Worm (Caenorhabditis elegans) whole organism, L1 larva: ENCODE measurements around the gene F22H10.1.
A peak's percentile ranks its signal among the peaks of the same experiment; 100 is the strongest.

Experiments used
- F16B12.6 ChIP-seq: fragments of 150-350 bp; optimal IDR thresholded peaks from 2 replicates; lab custom pipeline; 2014; ENCODE audit warnings: missing biosample characterization, missing genetic modification characterization
- aha-1 ChIP-seq: fragments of 150-350 bp; optimal IDR thresholded peaks from 2 replicates; lab custom pipeline; 2014; ENCODE audit warnings: missing biosample characterization, missing genetic modification characterization
- aly-2 ChIP-seq: fragments of 150-350 bp; optimal IDR thresholded peaks from 2 replicates; lab custom pipeline; 2014; ENCODE audit warnings: missing biosample characterization, missing genetic modification characterization
- blmp-1 ChIP-seq: fragments of 150-350 bp; optimal IDR thresholded peaks from 2 replicates; lab custom pipeline; 2014; ENCODE audit warnings: missing biosample characterization, missing genetic modification characterization
- ceh-82 ChIP-seq, 3 experiments: fragments of 150-350 bp in 1 of 3; sonication (generic microtip) in 2 of 3; optimal IDR thresholded peaks; 2 replicates each; lab custom pipeline; 2014 to 2017; ENCODE audit warnings: missing biosample characterization in 3 of 3, missing genetic modification characterization in 3 of 3
- ceh-90 ChIP-seq: sonication (generic microtip); optimal IDR thresholded peaks from 2 replicates; lab custom pipeline; 2016; ENCODE audit warnings: missing genetic modification characterization, missing compliant biosample characterization
- ces-1 ChIP-seq: fragments of 150-350 bp; optimal IDR thresholded peaks from 2 replicates; lab custom pipeline; 2014; ENCODE audit warnings: missing biosample characterization, missing genetic modification reagents, missing genetic modification characterization
- dpl-1 ChIP-seq, 3 experiments: fragments of 150-350 bp in 2 of 3; sonication (generic microtip) in 1 of 3; optimal IDR thresholded peaks; 2 replicates each; lab custom pipeline; 2014 to 2017; ENCODE audit warnings: missing biosample characterization in 3 of 3, missing genetic modification characterization in 3 of 3, missing genetic modification reagents in 3 of 3
- efl-1 ChIP-seq, 4 experiments: fragments of 150-350 bp; optimal IDR thresholded peaks in 3 of 4; peaks in 1 of 4; 1 replicate in 1 of 4; 2 replicates in 3 of 4; lab custom pipeline; 2014; ENCODE audit warnings: missing biosample characterization in 2 of 4, missing genetic modification characterization in 2 of 4, missing genetic modification reagents in 2 of 4
- efl-3 ChIP-seq: fragments of 200-800 bp; sonication (Bioruptor generic); optimal IDR thresholded peaks from 2 replicates; lab custom pipeline; 2018; ENCODE audit warnings: mild to moderate bottlenecking, missing genetic modification characterization, missing compliant biosample characterization
- egl-27 ChIP-seq, 2 experiments: fragments of 150-350 bp in 1 of 2; sonication (generic microtip); optimal IDR thresholded peaks; 3 replicates each; lab custom pipeline; 2017 to 2018; ENCODE audit warnings: missing biosample characterization in 2 of 2, missing genetic modification characterization in 2 of 2, missing genetic modification reagents in 2 of 2
- fkh-10 ChIP-seq: sonication (generic microtip); optimal IDR thresholded peaks from 2 replicates; lab custom pipeline; 2017; ENCODE audit warnings: missing biosample characterization, missing genetic modification reagents, missing genetic modification characterization
- fkh-4 ChIP-seq: sonication (generic microtip); optimal IDR thresholded peaks from 2 replicates; lab custom pipeline; 2016; ENCODE audit warnings: missing compliant biosample characterization, missing genetic modification characterization, borderline replicate concordance
- hlh-4 ChIP-seq: sonication (generic microtip); optimal IDR thresholded peaks from 2 replicates; lab custom pipeline; 2016; ENCODE audit warnings: mild to moderate bottlenecking, missing genetic modification characterization, missing compliant biosample characterization
- hpl-2 ChIP-seq: fragments of 150-350 bp; optimal IDR thresholded peaks from 2 replicates; lab custom pipeline; 2014; ENCODE audit warnings: missing biosample characterization, missing genetic modification reagents, missing genetic modification characterization
- isw-1 ChIP-seq: fragments of 200-800 bp; sonication (Bioruptor generic); IDR thresholded peaks from 2 replicates; pipeline ENCODE4 v1.3.6; 2022; ENCODE audit warnings: missing genetic modification characterization, missing compliant biosample characterization
- lin-13 ChIP-seq: fragments of 150-350 bp; optimal IDR thresholded peaks from 2 replicates; lab custom pipeline; 2014; ENCODE audit warnings: missing biosample characterization, missing genetic modification reagents, missing genetic modification characterization
- mab-9 ChIP-seq: fragments of 200-800 bp; sonication (Bioruptor generic); IDR thresholded peaks from 2 replicates; pipeline ENCODE4 v1.3.6; 2022; ENCODE audit warnings: missing genetic modification reagents, missing genetic modification characterization, missing compliant biosample characterization
- mdl-1 ChIP-seq, 2 experiments: fragments of 150-350 bp; optimal IDR thresholded peaks; 2 replicates each; lab custom pipeline; 2014 to 2017; ENCODE audit warnings: missing biosample characterization in 2 of 2, missing genetic modification characterization in 2 of 2, inconsistent platforms in 1 of 2
- mef-2 ChIP-seq: fragments of 150-350 bp; optimal IDR thresholded peaks from 2 replicates; lab custom pipeline; 2014; ENCODE audit warnings: missing biosample characterization, missing genetic modification characterization
- mep-1 ChIP-seq: fragments of 150-350 bp; optimal IDR thresholded peaks from 2 replicates; lab custom pipeline; 2014; ENCODE audit warnings: missing biosample characterization, missing genetic modification characterization
- nhr-11 ChIP-seq: fragments of 150-350 bp; optimal IDR thresholded peaks from 2 replicates; lab custom pipeline; 2014; ENCODE audit warnings: missing biosample characterization, missing genetic modification characterization
- nhr-20 ChIP-seq: sonication (generic microtip); optimal IDR thresholded peaks from 2 replicates; lab custom pipeline; 2016; ENCODE audit warnings: mild to moderate bottlenecking, missing genetic modification characterization, missing compliant biosample characterization
- nhr-237 ChIP-seq: fragments of 150-350 bp; optimal IDR thresholded peaks from 2 replicates; lab custom pipeline; 2014; ENCODE audit warnings: missing biosample characterization, missing genetic modification characterization
- nhr-28 ChIP-seq: fragments of 150-350 bp; optimal IDR thresholded peaks from 2 replicates; lab custom pipeline; 2014; ENCODE audit warnings: missing biosample characterization, missing genetic modification characterization
- nhr-71 ChIP-seq: sonication (generic microtip); optimal IDR thresholded peaks from 2 replicates; lab custom pipeline; 2016; ENCODE audit warnings: mild to moderate bottlenecking, missing genetic modification characterization, moderate library complexity, missing compliant biosample characterization
- nhr-76 ChIP-seq: sonication (generic microtip); optimal IDR thresholded peaks from 2 replicates; lab custom pipeline; 2017; ENCODE audit warnings: missing biosample characterization, missing genetic modification characterization
- pag-3 ChIP-seq: sonication (generic microtip); optimal IDR thresholded peaks from 2 replicates; lab custom pipeline; 2017; ENCODE audit warnings: missing genetic modification characterization, mild to moderate bottlenecking, missing compliant biosample characterization, antibody characterized with exemption, borderline replicate concordance; ENCODE audit not compliant: insufficient read depth
- pqm-1 ChIP-seq: sonication (generic microtip); optimal IDR thresholded peaks from 3 replicates; lab custom pipeline; 2017; ENCODE audit warnings: missing biosample characterization, missing genetic modification characterization
- skn-1 ChIP-seq: fragments of 150-350 bp; optimal IDR thresholded peaks from 2 replicates; lab custom pipeline; 2014; ENCODE audit warnings: missing biosample characterization, missing genetic modification characterization
- snpc-4 ChIP-seq: fragments of 150-350 bp; optimal IDR thresholded peaks from 2 replicates; lab custom pipeline; 2014; ENCODE audit warnings: missing biosample characterization, missing genetic modification characterization
- snu-23 ChIP-seq: sonication (generic microtip); optimal IDR thresholded peaks from 2 replicates; lab custom pipeline; 2016; ENCODE audit warnings: missing genetic modification characterization, missing compliant biosample characterization
- sox-4 ChIP-seq: sonication (generic microtip); optimal IDR thresholded peaks from 2 replicates; lab custom pipeline; 2016; ENCODE audit warnings: missing genetic modification characterization, missing compliant biosample characterization
- sptf-1 ChIP-seq: fragments of 150-350 bp; optimal IDR thresholded peaks from 2 replicates; lab custom pipeline; 2014; ENCODE audit warnings: missing biosample characterization, missing genetic modification characterization
- swsn-7 ChIP-seq: sonication (generic microtip); optimal IDR thresholded peaks from 2 replicates; lab custom pipeline; 2016; ENCODE audit warnings: missing genetic modification characterization, missing compliant biosample characterization
- tbx-2 ChIP-seq: sonication (generic microtip); optimal IDR thresholded peaks from 2 replicates; lab custom pipeline; 2016; ENCODE audit warnings: missing genetic modification characterization, missing compliant biosample characterization
- tlp-1 ChIP-seq: fragments of 150-350 bp; optimal IDR thresholded peaks from 2 replicates; lab custom pipeline; 2014; ENCODE audit warnings: missing biosample characterization, missing genetic modification characterization
- unc-62 ChIP-seq: fragments of 150-350 bp; optimal IDR thresholded peaks from 2 replicates; lab custom pipeline; 2014; ENCODE audit warnings: missing biosample characterization, missing genetic modification reagents, missing genetic modification characterization
- unc-86 ChIP-seq: sonication (generic microtip); optimal IDR thresholded peaks from 2 replicates; lab custom pipeline; 2016; ENCODE audit warnings: missing genetic modification characterization, missing compliant biosample characterization
- unc-98 ChIP-seq: fragments of 200-800 bp; sonication (Bioruptor generic); IDR thresholded peaks from 2 replicates; pipeline ENCODE4 v1.3.6; 2022; ENCODE audit warnings: missing genetic modification characterization, missing compliant biosample characterization
- zip-4 ChIP-seq: fragments of 200-800 bp; sonication (Bioruptor generic); optimal IDR thresholded peaks from 2 replicates; lab custom pipeline; 2018; ENCODE audit warnings: mild to moderate bottlenecking, missing genetic modification characterization, moderate library complexity, missing compliant biosample characterization
- ztf-11 ChIP-seq, 2 experiments: sonication (generic microtip); optimal IDR thresholded peaks; 2 replicates each; lab custom pipeline; 2016 to 2017; ENCODE audit warnings: missing genetic modification characterization in 2 of 2, missing biosample characterization in 1 of 2, missing compliant biosample characterization in 1 of 2

Gene F22H10.1

DNA sequence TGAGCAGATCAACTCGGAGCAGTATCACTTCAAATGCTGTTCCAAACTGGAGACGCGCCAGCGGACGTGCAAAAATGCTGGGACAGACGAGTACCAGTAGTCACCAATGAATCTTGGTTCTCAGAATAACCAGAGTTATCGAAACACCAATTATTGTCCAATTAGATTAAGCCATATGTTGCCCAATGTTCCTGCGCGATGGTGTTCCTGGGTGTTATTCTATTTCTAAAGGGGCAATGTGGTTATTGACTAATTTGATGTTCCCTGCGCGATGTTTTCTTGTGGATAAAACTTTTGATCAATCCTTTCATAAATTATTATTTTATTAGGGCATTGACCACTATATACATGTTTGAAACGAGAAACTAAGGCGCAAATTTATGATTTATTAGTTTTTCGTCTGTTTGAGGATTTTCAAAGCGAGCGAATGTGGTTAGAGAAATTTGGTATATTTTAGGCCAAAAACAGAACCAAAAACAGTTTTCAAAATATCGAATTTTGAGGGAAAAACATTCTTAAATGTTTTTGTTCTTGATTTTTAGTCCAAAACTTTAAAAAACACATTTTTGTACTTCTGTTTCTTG, 20.2 kb upstream of the F22H10.1 start (continued):
- TF ChIP-seq fkh-10 (GFP tag; lab: Kevin White, UChicago) (peak; percentile 100), mep-1 (tag; lab: Kevin White, UChicago) (peak; percentile 100), tbx-2 (tag; lab: Kevin White, UChicago) (peak; percentile 98), ces-1 (GFP tag; lab: Kevin White, UChicago) (peak; percentile 89), blmp-1 (tag; lab: Kevin White, UChicago) (peak; percentile 58), egl-27 (tag; optimal IDR thresholded peaks at IDR 0.05; lab: Kevin White, UChicago) (peak; percentile 0 to 83), nhr-28 (tag; lab: Kevin White, UChicago) (peak; percentile 27), zip-4 (GFP tag; lab: Kevin White, UChicago) (peak; percentile 95), mef-2 (tag; lab: Kevin White, UChicago) (peak; percentile 75)

DNA sequence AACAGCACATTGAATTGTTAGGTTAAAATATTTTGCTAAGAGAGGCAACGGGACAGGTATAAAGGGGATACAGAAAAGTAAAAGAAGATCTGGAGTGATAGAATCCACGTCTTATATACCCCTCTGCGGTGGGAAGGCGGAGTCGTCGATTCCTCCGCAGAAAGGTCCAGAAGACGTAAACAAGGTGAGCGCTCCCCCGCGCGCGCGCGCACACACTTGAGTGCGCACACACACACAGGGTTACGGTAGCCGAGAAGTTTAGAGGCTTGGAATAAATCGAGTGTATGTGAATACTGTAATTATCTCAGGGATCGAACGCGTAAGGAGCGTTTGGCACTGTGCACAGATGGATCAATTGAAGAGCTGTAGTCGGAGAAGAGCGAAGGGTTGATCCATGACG, 14.9 kb upstream of the F22H10.1 start:
- TF ChIP-seq tlp-1 (tag; lab: Kevin White, UChicago) (no peak), pqm-1 (tag; lab: Kevin White, UChicago) (no peak), nhr-20 (tag; lab: Kevin White, UChicago) (no peak), nhr-71 (tag; lab: Kevin White, UChicago) (no peak), aha-1 (no peak)

DNA sequence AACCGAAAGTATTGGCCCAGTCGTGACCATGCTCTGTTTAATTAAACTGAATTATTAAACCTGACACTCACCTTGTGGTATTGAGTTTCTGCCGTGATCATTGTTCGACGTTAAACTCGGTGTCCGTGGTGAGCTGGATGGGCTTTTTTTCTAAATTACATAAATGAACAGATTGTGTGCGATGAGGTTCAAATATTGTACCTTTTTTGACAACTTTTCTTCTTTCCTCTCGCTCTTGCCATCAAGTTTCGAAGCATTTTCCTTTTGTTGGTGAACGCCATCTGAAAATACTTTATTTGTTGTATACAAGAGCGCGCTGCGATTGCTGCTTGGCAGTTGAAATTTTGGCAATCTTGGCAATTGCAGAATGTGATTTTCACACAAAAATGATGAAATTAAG, 14.3 kb upstream of the F22H10.1 start, which contains the start of gene F22H10.11:
Gene F22H10.11, minus strand, starts transcription at position 101 of the 400 bp plus-strand sequence.
- TF ChIP-seq unc-86 (tag; lab: Kevin White, UChicago) (no peak), nhr-237 (tag; lab: Kevin White, UChicago) (no peak), pag-3 (tag; lab: Kevin White, UChicago) (no peak), sox-4 (no peak), hpl-2 (GFP tag; lab: Kevin White, UChicago) (no peak), lin-13 (GFP tag; lab: Kevin White, UChicago) (no peak), efl-3 (no peak), nhr-76 (tag; lab: Kevin White, UChicago) (no peak), nhr-20 (tag; lab: Kevin White, UChicago) (no peak)
- TF ChIP-seq, all 84 proteins: peak for 0

DNA sequence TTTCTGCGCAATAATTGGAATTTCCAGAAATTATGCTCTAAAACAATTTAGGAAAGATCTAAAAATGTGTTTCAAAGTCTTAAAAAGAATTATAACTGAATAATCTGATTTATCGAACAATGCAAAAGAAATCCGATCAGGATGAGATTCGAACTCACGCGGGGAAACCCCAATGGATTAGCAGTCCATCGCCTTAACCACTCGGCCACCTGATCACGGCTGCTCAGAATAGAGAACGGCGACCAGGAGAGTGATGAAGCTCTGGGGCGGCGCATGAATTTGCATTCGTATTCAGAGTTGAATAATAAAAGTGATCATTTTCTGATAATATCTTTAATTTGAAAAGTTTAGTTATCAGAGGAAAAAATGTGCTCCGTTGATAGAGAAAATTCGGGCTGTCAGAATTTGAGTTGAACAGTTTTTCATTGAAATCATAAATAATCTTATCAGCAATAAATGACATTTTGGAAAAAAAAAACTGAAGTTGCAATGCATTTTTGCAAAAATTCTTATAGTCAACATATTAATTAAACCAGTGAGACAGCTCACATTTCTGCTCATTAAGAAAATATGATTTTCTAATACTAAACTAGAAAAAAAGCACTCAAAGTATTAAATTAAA, 12.3 kb upstream of the F22H10.1 start:
- no peak for TF ChIP-seq F16B12.6 (tag; lab: Kevin White, UChicago)
- TF ChIP-seq fkh-10 (GFP tag; lab: Kevin White, UChicago), result no peak
- TF ChIP-seq mab-9 (GFP tag; lab: Robert Waterston, UW), result no peak
- no peak for TF ChIP-seq unc-98 (GFP tag; lab: Robert Waterston, UW)
- no peak for TF ChIP-seq swsn-7 (tag; lab: Kevin White, UChicago)
- TF ChIP-seq ceh-82 (tag; optimal IDR thresholded peaks at IDR 0.05; lab: Kevin White, UChicago), result no peak
- no peak for TF ChIP-seq egl-27 (tag; optimal IDR thresholded peaks at IDR 0.05; lab: Kevin White, UChicago)
- TF ChIP-seq nhr-11 (tag; lab: Kevin White, UChicago), result no peak
- TF ChIP-seq fkh-4 (tag; lab: Kevin White, UChicago), result no peak
- TF ChIP-seq isw-1 (GFP tag; lab: Robert Waterston, UW), result no peak
- no peak for TF ChIP-seq nhr-28 (tag; lab: Kevin White, UChicago)
- no peak for TF ChIP-seq aly-2 (tag; lab: Kevin White, UChicago)
- no peak for TF ChIP-seq efl-1 (optimal IDR thresholded peaks at IDR 0.05; lab: Kevin White, UChicago)
- TF ChIP-seq efl-1 (GFP tag; optimal IDR thresholded peaks at IDR 0.05 in 1 of 2; lab: Kevin White, UChicago), result no peak

DNA sequence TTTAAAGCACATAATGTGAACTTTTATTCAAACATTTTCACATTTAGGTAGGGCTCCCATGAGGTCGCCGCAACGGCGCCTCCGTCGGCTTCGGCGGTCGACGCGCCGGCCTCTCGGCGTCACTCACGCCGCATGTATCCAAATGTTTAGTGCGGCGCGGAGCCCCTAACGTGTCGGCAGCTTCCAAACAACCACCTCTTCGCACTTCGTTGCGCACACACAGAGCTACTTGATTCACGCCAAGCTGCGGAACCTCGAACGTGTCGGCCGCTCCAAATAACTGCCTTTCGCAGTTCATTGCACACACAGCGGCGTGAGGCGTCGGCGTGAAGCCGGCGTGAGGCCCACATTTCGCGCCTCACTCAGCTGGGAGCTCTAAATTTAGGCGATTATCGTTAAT, 11.2 kb upstream of the F22H10.1 start, which contains the start of gene F22H10.6:
Gene F22H10.6, minus strand, starts transcription at position 292 of the 400 bp plus-strand sequence.
- TF ChIP-seq nhr-237 (tag; lab: Kevin White, UChicago), result no peak
- TF ChIP-seq tlp-1 (tag; lab: Kevin White, UChicago), result no peak
- TF ChIP-seq pag-3 (tag; lab: Kevin White, UChicago), result no peak
- no peak for TF ChIP-seq hlh-4
- TF ChIP-seq mdl-1 (tag; optimal IDR thresholded peaks at IDR 0.05; lab: Kevin White, UChicago), result no peak
- TF ChIP-seq ztf-11 (tag; optimal IDR thresholded peaks at IDR 0.05; lab: Kevin White, UChicago), result no peak
- no peak for TF ChIP-seq nhr-20 (tag; lab: Kevin White, UChicago)
- no peak for TF ChIP-seq aly-2 (tag; lab: Kevin White, UChicago)
- TF ChIP-seq snpc-4 (tag; lab: Kevin White, UChicago), result no peak
- no peak for TF ChIP-seq F16B12.6 (tag; lab: Kevin White, UChicago)
- no peak for TF ChIP-seq ceh-90 (tag; lab: Kevin White, UChicago)
- no peak for TF ChIP-seq tbx-2 (tag; lab: Kevin White, UChicago)
- TF ChIP-seq skn-1 (tag; lab: Kevin White, UChicago), result no peak
- TF ChIP-seq mef-2 (tag; lab: Kevin White, UChicago), result no peak
- TF ChIP-seq unc-62, result no peak
- TF ChIP-seq snu-23 (GFP tag; lab: Kevin White, UChicago), result no peak
- TF ChIP-seq sptf-1 (tag; lab: Kevin White, UChicago), result no peak
- TF ChIP-seq dpl-1 (GFP tag; optimal IDR thresholded peaks at IDR 0.05; lab: Kevin White, UChicago), result no peak
